Worm (Caenorhabditis elegans) whole organism, L2 larva: ENCODE measurements around the gene F56H9.6.

ENCODE experiments used
- nhr-237 ChIP-seq: fragments of 150-350 bp; optimal IDR thresholded peaks from 2 replicates; lab custom pipeline; 2014; ENCODE audit warnings: missing biosample characterization, missing genetic modification characterization
- skn-1 ChIP-seq: sonication (generic microtip); optimal IDR thresholded peaks from 2 replicates; lab custom pipeline; 2017; ENCODE audit warnings: missing biosample characterization, missing genetic modification characterization
- snpc-4 ChIP-seq: fragments of 150-350 bp; optimal IDR thresholded peaks from 2 replicates; lab custom pipeline; 2014; ENCODE audit warnings: missing biosample characterization, missing genetic modification characterization
- ztf-11 ChIP-seq: sonication (generic microtip); optimal IDR thresholded peaks from 2 replicates; lab custom pipeline; 2017; ENCODE audit warnings: missing biosample characterization, missing genetic modification characterization

DNA sequence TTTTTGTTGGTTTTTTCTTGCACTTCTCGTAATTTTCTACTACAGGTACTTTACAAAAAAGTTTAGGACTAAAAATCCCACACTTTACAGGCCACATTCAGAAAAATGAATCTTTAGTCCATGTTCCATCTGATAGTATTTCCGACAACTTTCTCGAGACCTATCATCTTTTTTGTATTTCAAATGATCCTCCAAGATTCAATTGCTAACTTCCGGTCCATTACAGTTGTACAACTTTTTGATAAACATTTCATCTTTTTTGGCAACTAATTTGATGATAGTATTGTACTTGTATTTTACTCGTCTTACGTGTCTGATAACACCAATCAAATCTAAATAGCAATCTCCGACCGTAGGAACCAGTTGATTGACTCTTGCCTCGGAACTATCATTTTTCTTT is 37.8 kb upstream of the F56H9.6 start:
- TF ChIP-seq ztf-11 (tag; lab: Kevin White, UChicago) (no peak), skn-1 (tag; lab: Kevin White, UChicago) (no peak), snpc-4 (tag; lab: Kevin White, UChicago) (no peak), nhr-237 (no peak)
